Worm (Caenorhabditis elegans): ENCODE results near the gene Y54F10AL.1.

DNA sequence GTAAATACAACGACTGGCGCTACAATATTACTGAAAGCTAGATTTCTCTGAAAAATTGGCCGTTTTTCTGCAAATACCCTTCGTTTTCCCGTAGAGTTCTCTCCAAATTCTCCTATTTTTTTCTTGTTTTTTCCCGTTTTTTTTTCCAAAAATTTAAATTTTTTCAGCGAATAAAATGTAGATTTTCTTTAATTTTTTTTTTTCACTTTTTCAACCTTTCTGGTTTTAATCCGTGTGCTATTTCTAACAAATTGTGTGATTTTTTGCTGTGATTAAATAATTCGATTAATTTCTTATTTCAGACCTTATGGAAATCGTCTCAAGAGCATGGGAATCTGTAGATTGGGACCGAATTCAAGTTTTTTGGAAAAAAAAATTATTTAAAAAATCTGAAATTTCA lies 42.8 kb downstream of the Y54F10AL.1 start, which contains the start of gene cone-1:
- TF ChIP-seq him-1 (tag; optimal IDR thresholded peaks at IDR 0.05) (no peak), dao-5 (tag; optimal IDR thresholded peaks at IDR 0.05) (no peak), W03F9.2 (tag; optimal IDR thresholded peaks at IDR 0.05) (no peak)

All from whole organism, L4/young adult.